Fruit fly (Drosophila melanogaster) whole organism, embryonic: ENCODE measurements around the gene ana1.

Source experiments
- Atf6 ChIP-seq: fragments of 200-800 bp; sonication (Bioruptor generic); IDR thresholded peaks from 2 replicates; pipeline ENCODE4 v1.3.6; 2022; ENCODE audit warnings: missing biosample characterization, missing genetic modification characterization
- CG10267 ChIP-seq: fragments of 200-800 bp; sonication (Bioruptor generic); optimal IDR thresholded peaks from 2 replicates; lab custom pipeline; 2018; ENCODE audit warnings: missing biosample characterization, mild to moderate bottlenecking, missing genetic modification characterization, moderate library complexity
- CG10321 ChIP-seq: fragments of 200-800 bp; sonication (Bioruptor generic); IDR thresholded peaks from 2 replicates; pipeline ENCODE4 v1.3.6; 2022; ENCODE audit warnings: missing biosample characterization, missing genetic modification characterization
- CG11093 ChIP-seq: fragments of 200-800 bp; sonication (Bioruptor generic); IDR thresholded peaks from 3 replicates; pipeline ENCODE4 v1.3.6; 2022; ENCODE audit warnings: missing biosample characterization, missing genetic modification characterization
- CG11696 ChIP-seq: fragments of 200-800 bp; sonication (Bioruptor generic); IDR thresholded peaks from 2 replicates; pipeline ENCODE4 v1.3.6; 2022; ENCODE audit warnings: missing biosample characterization, missing genetic modification characterization
- CG11723 ChIP-seq: fragments of 200-800 bp; sonication (Bioruptor generic); optimal IDR thresholded peaks from 2 replicates; lab custom pipeline; 2017; ENCODE audit warnings: missing biosample characterization, mild to moderate bottlenecking, missing genetic modification characterization
- CG13894 ChIP-seq: fragments of 200-800 bp; sonication (Bioruptor generic); optimal IDR thresholded peaks from 3 replicates; lab custom pipeline; 2018; ENCODE audit warnings: missing biosample characterization, mild to moderate bottlenecking, missing genetic modification characterization, moderate library complexity
- CG14014 ChIP-seq: fragments of 200-800 bp; sonication (Bioruptor generic); IDR thresholded peaks from 2 replicates; pipeline ENCODE4 v1.3.6; 2022; ENCODE audit warnings: missing biosample characterization, missing genetic modification characterization
- CG16815 ChIP-seq: fragments of 200-800 bp; sonication (Bioruptor generic); optimal IDR thresholded peaks from 3 replicates; lab custom pipeline; 2017; ENCODE audit warnings: missing biosample characterization, mild to moderate bottlenecking, missing genetic modification characterization
- CG17568 ChIP-seq: fragments of 200-800 bp; sonication (Bioruptor generic); optimal IDR thresholded peaks from 2 replicates; lab custom pipeline; 2018; ENCODE audit warnings: missing biosample characterization, mild to moderate bottlenecking, missing genetic modification characterization, moderate library complexity
- CG2678 ChIP-seq: fragments of 200-800 bp; sonication (Bioruptor generic); optimal IDR thresholded peaks from 3 replicates; lab custom pipeline; 2019; ENCODE audit warnings: missing biosample characterization, mild to moderate bottlenecking, missing genetic modification characterization, moderate library complexity
- CG30403 ChIP-seq: fragments of 200-800 bp; sonication (Bioruptor generic); optimal IDR thresholded peaks from 3 replicates; lab custom pipeline; 2016; ENCODE audit warnings: missing biosample characterization, missing genetic modification characterization
- CG4282 ChIP-seq: fragments of 200-800 bp; sonication (Bioruptor generic); optimal IDR thresholded peaks from 2 replicates; lab custom pipeline; 2016; ENCODE audit warnings: missing biosample characterization, missing genetic modification characterization
- CG43689 ChIP-seq: fragments of 200-800 bp; sonication (Bioruptor generic); IDR thresholded peaks from 2 replicates; pipeline ENCODE4 v1.3.6; 2022; ENCODE audit warnings: missing biosample characterization, missing genetic modification characterization
- CG5245 ChIP-seq: fragments of 200-800 bp; sonication (Bioruptor generic); optimal IDR thresholded peaks from 3 replicates; lab custom pipeline; 2016; ENCODE audit warnings: missing biosample characterization, missing genetic modification characterization
- CG6254 ChIP-seq: fragments of 200-800 bp; sonication (Bioruptor generic); optimal IDR thresholded peaks from 3 replicates; lab custom pipeline; 2017; ENCODE audit warnings: mild to moderate bottlenecking, missing biosample characterization, missing genetic modification reagents, missing genetic modification characterization
- CG7372 ChIP-seq: fragments of 200-800 bp; sonication (Bioruptor generic); IDR thresholded peaks from 2 replicates; pipeline ENCODE4 v1.3.6; 2022; ENCODE audit warnings: missing biosample characterization, missing genetic modification characterization
- CG7963 ChIP-seq: fragments of 200-800 bp; sonication (Bioruptor generic); IDR thresholded peaks from 3 replicates; pipeline ENCODE4 v1.3.6; 2022; ENCODE audit warnings: missing biosample characterization, missing genetic modification characterization; ENCODE audit not compliant: partially characterized antibody
- CG7987 ChIP-seq: fragments of 200-800 bp; sonication (Bioruptor generic); optimal IDR thresholded peaks from 2 replicates; lab custom pipeline; 2018; ENCODE audit warnings: missing biosample characterization, mild to moderate bottlenecking, missing genetic modification characterization, moderate library complexity
- CG8290 ChIP-seq, 3 experiments: fragments of 200-800 bp; sonication (Bioruptor generic); optimal IDR thresholded peaks; 2 replicates each; lab custom pipeline; 2016 to 2019; ENCODE audit warnings: missing biosample characterization in 3 of 3, missing genetic modification characterization in 3 of 3, mild to moderate bottlenecking in 2 of 3, moderate library complexity in 1 of 3
- CG9727 ChIP-seq: fragments of 200-800 bp; sonication (Bioruptor generic); optimal IDR thresholded peaks from 3 replicates; lab custom pipeline; 2017; ENCODE audit warnings: missing biosample characterization, mild to moderate bottlenecking, missing genetic modification characterization
- CG9817 ChIP-seq: fragments of 200-800 bp; sonication (Bioruptor generic); optimal IDR thresholded peaks from 2 replicates; lab custom pipeline; 2018; ENCODE audit warnings: missing biosample characterization, mild to moderate bottlenecking, missing genetic modification characterization, moderate library complexity
- Fer1 ChIP-seq: fragments of 200-800 bp; sonication (Bioruptor generic); optimal IDR thresholded peaks from 2 replicates; lab custom pipeline; 2017; ENCODE audit warnings: missing biosample characterization, mild to moderate bottlenecking, missing genetic modification characterization
- Fer2 ChIP-seq: fragments of 200-800 bp; sonication (Bioruptor generic); optimal IDR thresholded peaks from 2 replicates; lab custom pipeline; 2018; ENCODE audit warnings: missing biosample characterization, mild to moderate bottlenecking, missing genetic modification characterization, moderate library complexity
- Hand ChIP-seq: fragments of 200-800 bp; sonication (Bioruptor generic); optimal IDR thresholded peaks from 2 replicates; lab custom pipeline; 2017; ENCODE audit warnings: mild to moderate bottlenecking, missing biosample characterization, missing genetic modification reagents, missing genetic modification characterization
- HmgZ ChIP-seq: fragments of 200-800 bp; sonication (Bioruptor generic); optimal IDR thresholded peaks from 2 replicates; lab custom pipeline; 2018; ENCODE audit warnings: missing biosample characterization, mild to moderate bottlenecking, missing genetic modification characterization
- Lpt ChIP-seq: fragments of >200 bp; optimal IDR thresholded peaks from 2 replicates; lab custom pipeline; 2018; ENCODE audit warnings: missing biosample characterization, missing genetic modification characterization
- MESR4 ChIP-seq: fragments of 200-800 bp; sonication (Bioruptor generic); optimal IDR thresholded peaks from 2 replicates; lab custom pipeline; 2018; ENCODE audit warnings: missing biosample characterization, mild to moderate bottlenecking, missing genetic modification characterization, moderate library complexity
- Opbp ChIP-seq: fragments of 200-800 bp; sonication (Bioruptor generic); IDR thresholded peaks from 3 replicates; pipeline ENCODE4 v1.3.6; 2022; ENCODE audit warnings: missing biosample characterization, missing genetic modification characterization; ENCODE audit not compliant: partially characterized antibody
- Rx ChIP-seq: fragments of 200-800 bp; sonication (Bioruptor generic); IDR thresholded peaks from 2 replicates; pipeline ENCODE4 v1.3.6; 2022; ENCODE audit warnings: missing biosample characterization, missing genetic modification characterization
- Sry-β ChIP-seq: fragments of 200-800 bp; sonication (Bioruptor generic); optimal IDR thresholded peaks from 2 replicates; lab custom pipeline; 2018; ENCODE audit warnings: missing biosample characterization, mild to moderate bottlenecking, missing genetic modification characterization, moderate library complexity
- Taf1 ChIP-seq: fragments of 200-800 bp; sonication (Bioruptor generic); IDR thresholded peaks from 2 replicates; pipeline ENCODE4 v1.3.6; 2022; ENCODE audit warnings: missing biosample characterization, missing genetic modification characterization
- al ChIP-seq: fragments of 200-800 bp; sonication (Bioruptor generic); IDR thresholded peaks from 2 replicates; pipeline ENCODE4 v1.3.6; 2022; ENCODE audit warnings: missing biosample characterization, missing genetic modification characterization
- az2 ChIP-seq: fragments of 200-800 bp; sonication (Bioruptor generic); optimal IDR thresholded peaks from 3 replicates; lab custom pipeline; 2016; ENCODE audit warnings: missing biosample characterization, missing genetic modification characterization
- bab2 ChIP-seq: fragments of 200-800 bp; sonication (Bioruptor generic); optimal IDR thresholded peaks from 2 replicates; lab custom pipeline; 2016; ENCODE audit warnings: missing biosample characterization, missing genetic modification characterization
- crol ChIP-seq: fragments of 200-800 bp; sonication (Bioruptor generic); IDR thresholded peaks from 2 replicates; pipeline ENCODE4 v1.3.6; 2022; ENCODE audit warnings: missing biosample characterization, missing genetic modification characterization
- disco-r ChIP-seq: fragments of 200-800 bp; sonication (Bioruptor generic); optimal IDR thresholded peaks from 2 replicates; lab custom pipeline; 2016; ENCODE audit warnings: missing biosample characterization, missing genetic modification characterization
- eve ChIP-seq, 2 experiments: fragments of >200 bp; optimal IDR thresholded peaks; 2 replicates each; lab custom pipeline; 2017; ENCODE audit warnings: missing biosample characterization in 2 of 2, missing genetic modification characterization in 2 of 2
- exex ChIP-seq: fragments of 200-800 bp; sonication (Bioruptor generic); optimal IDR thresholded peaks from 4 replicates; lab custom pipeline; 2018; ENCODE audit warnings: missing biosample characterization, mild to moderate bottlenecking, missing genetic modification characterization, moderate library complexity
- fru ChIP-seq: fragments of >200 bp; optimal IDR thresholded peaks from 2 replicates; lab custom pipeline; 2017
- h ChIP-seq: fragments of >200 bp; optimal IDR thresholded peaks from 2 replicates; lab custom pipeline; 2017
- ham ChIP-seq: fragments of 200-800 bp; sonication (Bioruptor generic); IDR thresholded peaks from 2 replicates; pipeline ENCODE4 v1.3.6; 2022; ENCODE audit warnings: missing biosample characterization, missing genetic modification characterization
- hb ChIP-seq: fragments of 200-800 bp; sonication (Bioruptor generic); IDR thresholded peaks from 3 replicates; pipeline ENCODE4 v1.3.6; 2022; ENCODE audit warnings: missing biosample characterization, missing genetic modification characterization; ENCODE audit not compliant: partially characterized antibody
- jing ChIP-seq: fragments of 200-800 bp; sonication (Bioruptor generic); optimal IDR thresholded peaks from 2 replicates; lab custom pipeline; 2018; ENCODE audit warnings: missing biosample characterization, mild to moderate bottlenecking, missing genetic modification characterization
- kah ChIP-seq: fragments of 200-800 bp; sonication (Bioruptor generic); optimal IDR thresholded peaks from 2 replicates; lab custom pipeline; 2018; ENCODE audit warnings: missing biosample characterization, mild to moderate bottlenecking, missing genetic modification characterization
- lov ChIP-seq, 2 experiments: fragments of 200-800 bp in 1 of 2; fragments of >200 bp in 1 of 2; sonication (Bioruptor generic) in 1 of 2; IDR thresholded peaks in 1 of 2; optimal IDR thresholded peaks in 1 of 2; 2 replicates in 1 of 2; 3 replicates in 1 of 2; pipeline versions ENCODE4 v1.3.6 to Lab custom; 2017 to 2022; ENCODE audit warnings: missing biosample characterization in 1 of 2, missing genetic modification characterization in 1 of 2
- mirr ChIP-seq: fragments of 200-800 bp; sonication (Bioruptor generic); optimal IDR thresholded peaks from 3 replicates; lab custom pipeline; 2018; ENCODE audit warnings: missing biosample characterization, mild to moderate bottlenecking, missing genetic modification characterization
- phol ChIP-seq: fragments of 200-800 bp; sonication (Bioruptor generic); optimal IDR thresholded peaks from 3 replicates; lab custom pipeline; 2018; ENCODE audit warnings: missing biosample characterization, mild to moderate bottlenecking, missing genetic modification characterization, moderate library complexity
- stwl ChIP-seq: fragments of 200-800 bp; sonication (Bioruptor generic); optimal IDR thresholded peaks from 3 replicates; lab custom pipeline; 2018; ENCODE audit warnings: missing biosample characterization, mild to moderate bottlenecking, missing genetic modification characterization, moderate library complexity
- usp ChIP-seq: fragments of >200 bp; optimal IDR thresholded peaks from 2 replicates; lab custom pipeline; 2017; ENCODE audit warnings: missing biosample characterization, missing genetic modification characterization

Gene ana1

DNA sequence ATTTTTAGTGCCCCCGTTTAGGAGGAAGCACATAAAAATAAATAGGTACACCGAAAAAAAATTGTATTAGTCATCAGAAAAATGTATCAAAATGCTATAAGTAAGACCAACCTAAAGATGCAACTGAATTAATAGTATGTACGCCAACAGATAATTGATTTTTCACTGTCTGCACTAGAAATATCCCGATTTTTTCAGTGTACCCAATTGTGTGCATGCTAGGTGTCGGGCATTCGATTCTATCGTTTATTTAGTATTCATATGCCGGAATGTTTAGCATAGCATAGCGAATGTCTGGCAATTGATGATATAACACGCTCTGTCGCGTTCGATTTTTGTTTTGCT lies 37.0 kb downstream of the ana1 start (continued):
- TF ChIP-seq Fer2 (tag; lab: Kevin White, UChicago) (peak; percentile 73), stwl (tag; lab: Kevin White, UChicago) (no peak), CG7372 (peak; percentile 83), crol (GFP tag; lab: Robert Waterston, UW) (peak; percentile 24; the same call in 1 of the 2 replicates), Taf1 (GFP tag; lab: Robert Waterston, UW) (peak; percentile 71), hb (GFP tag; lab: Robert Waterston, UW) (no peak), h (lab: Kevin White, UChicago) (no peak), lov (optimal IDR thresholded peaks at IDR 0.05; lab: Kevin White, UChicago) (no peak), lov (GFP tag; IDR thresholded peaks at IDR 0.05; lab: Robert Waterston, UW) (peak; percentile 74; the same call in 1 of the 3 replicates), jing (GFP tag; lab: Kevin White, UChicago) (peak; percentile 85), CG2678 (tag; lab: Kevin White, UChicago) (peak; percentile 91), CG14014 (GFP tag; lab: Robert Waterston, UW) (peak; percentile 85), kah (GFP tag; lab: Kevin White, UChicago) (peak; percentile 54), al (GFP tag; lab: Robert Waterston, UW) (peak; percentile 78), ham (peak; percentile 69; the same call in 1 of the 2 replicates), HmgZ (peak; percentile 79), Lpt (GFP tag; lab: Kevin White, UChicago) (no peak), MESR4 (GFP tag; lab: Kevin White, UChicago) (peak; percentile 18), Atf6 (GFP tag; lab: Robert Waterston, UW) (peak; percentile 90), az2 (peak; percentile 88), mirr (GFP tag; lab: Kevin White, UChicago) (peak; percentile 65), Sry-β (GFP tag; lab: Kevin White, UChicago) (no peak), CG43689 (peak; percentile 82), usp (GFP tag; lab: Kevin White, UChicago) (no peak), CG9727 (GFP tag; lab: Kevin White, UChicago) (peak; percentile 80), CG30403 (GFP tag; lab: Kevin White, UChicago) (peak; percentile 91), CG13894 (tag; lab: Kevin White, UChicago) (peak; percentile 76), CG17568 (GFP tag; lab: Kevin White, UChicago) (peak; percentile 79), phol (tag; lab: Kevin White, UChicago) (peak; percentile 83), disco-r (peak; percentile 85), CG7987 (peak; percentile 61), Fer1 (GFP tag; lab: Kevin White, UChicago) (peak; percentile 82), CG11696 (GFP tag; lab: Robert Waterston, UW) (peak; percentile 73), Rx (no peak; the same call in 1 of the 2 replicates), CG7963 (GFP tag; lab: Robert Waterston, UW) (no peak), CG11093 (peak; percentile 80), eve (GFP tag; optimal IDR thresholded peaks at IDR 0.05; lab: Kevin White, UChicago) (peak in 1 of 2 experiments; percentile 92), CG5245 (GFP tag; lab: Kevin White, UChicago) (peak; percentile 86), CG10321 (peak; percentile 49; the same call in 1 of the 2 replicates), Hand (GFP tag; lab: Kevin White, UChicago) (peak; percentile 47), bab2 (GFP tag; lab: Kevin White, UChicago) (peak; percentile 93), CG11723 (GFP tag; lab: Kevin White, UChicago) (peak; percentile 80), fru (no peak), Opbp (GFP tag; lab: Robert Waterston, UW) (no peak), CG4282 (peak; percentile 67), CG10267 (tag; lab: Kevin White, UChicago) (peak; percentile 59), CG16815 (GFP tag; lab: Kevin White, UChicago) (peak; percentile 59), CG9817 (peak; percentile 88), CG6254 (GFP tag; lab: Kevin White, UChicago) (no peak), CG8290 (GFP tag; optimal IDR thresholded peaks at IDR 0.05; lab: Kevin White, UChicago) (peak; percentile 26), CG8290 (tag; optimal IDR thresholded peaks at IDR 0.05; lab: Kevin White, UChicago) (peak in 1 of 2 experiments; percentile 95), exex (peak; percentile 52)
